Worm (Caenorhabditis elegans): ENCODE data around the gene C54C6.5.

The C54C6.5 gene

DNA sequence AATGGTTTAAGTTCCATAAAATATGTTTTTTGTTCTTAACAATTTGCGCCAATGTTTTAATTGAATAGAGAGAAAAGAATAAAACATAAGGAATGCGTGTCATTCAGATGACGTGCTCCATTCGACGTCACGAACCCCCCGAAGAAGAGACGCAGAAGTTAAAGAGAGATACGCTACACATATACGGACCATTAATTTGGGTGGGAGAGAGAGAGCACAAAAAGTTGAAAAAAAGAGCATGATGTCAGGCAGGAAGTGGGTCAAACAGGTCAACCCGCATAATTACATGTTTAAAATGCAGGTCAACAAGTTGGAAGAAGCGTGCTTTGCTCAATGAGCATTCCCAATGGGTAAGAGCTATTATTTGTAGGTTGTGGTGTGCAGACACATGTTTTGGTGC is 10.6 kb upstream of the C54C6.5 start:
- TF ChIP-seq lin-39 (tag; optimal IDR thresholded peaks at IDR 0.05) (peak; percentile 21), ceh-9 (tag; optimal IDR thresholded peaks at IDR 0.05) (no peak), egl-27 (tag; optimal IDR thresholded peaks at IDR 0.05) (no peak), fkh-2 (tag; optimal IDR thresholded peaks at IDR 0.05) (peak; percentile 60), lin-15B (tag; optimal IDR thresholded peaks at IDR 0.05) (no peak), nfya-1 (tag; optimal IDR thresholded peaks at IDR 0.05; ENCODE audit: insufficient read depth) (peak; percentile 28), elt-3 (tag; optimal IDR thresholded peaks at IDR 0.05) (no peak), tbx-2 (tag; optimal IDR thresholded peaks at IDR 0.05) (peak; percentile 41)

DNA sequence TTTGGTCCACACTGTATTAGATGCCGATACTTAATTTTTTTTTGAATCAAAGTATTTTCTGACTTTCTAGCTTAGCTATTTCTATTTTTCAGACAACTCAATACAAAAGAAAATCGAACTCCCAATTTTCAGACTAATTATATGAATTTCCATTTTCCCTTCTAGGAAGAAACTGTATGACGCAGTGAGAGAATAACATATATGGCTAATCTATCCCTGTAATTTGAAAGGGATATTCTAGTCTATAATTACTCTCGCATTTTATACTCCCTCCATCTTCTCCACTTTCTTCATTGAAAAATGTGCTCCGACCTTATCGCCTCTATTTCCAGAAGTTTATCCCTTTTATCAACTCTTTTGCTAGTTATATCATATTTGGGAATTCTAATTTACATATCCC is 3.7 kb upstream of the C54C6.5 start, which contains the start of gene C54C6.4:
Gene C54C6.4 (plus strand): TSS at position 301 of the 400 bp plus-strand sequence.
- TF ChIP-seq nhr-237 (tag; optimal IDR thresholded peaks at IDR 0.05) (no peak), nhr-28 (tag; optimal IDR thresholded peaks at IDR 0.05) (no peak), mml-1 (tag; optimal IDR thresholded peaks at IDR 0.05) (no peak), nhr-12 (tag; optimal IDR thresholded peaks at IDR 0.05) (no peak), unc-62 (GFP tag; optimal IDR thresholded peaks at IDR 0.05) (no peak), ceh-82 (tag; optimal IDR thresholded peaks at IDR 0.05) (no peak), elt-2 (tag; optimal IDR thresholded peaks at IDR 0.05) (no peak), nhr-77 (tag; optimal IDR thresholded peaks at IDR 0.05) (no peak), ama-1 (optimal IDR thresholded peaks at IDR 0.05) (no peak), fkh-10 (GFP tag; optimal IDR thresholded peaks at IDR 0.05) (no peak), hmg-11 (tag; optimal IDR thresholded peaks at IDR 0.05) (no peak), nhr-43 (tag; optimal IDR thresholded peaks at IDR 0.05; ENCODE audit: poor library complexity, severe bottlenecking) (no peak), nhr-76 (tag; optimal IDR thresholded peaks at IDR 0.05) (no peak), unc-39 (tag; optimal IDR thresholded peaks at IDR 0.05) (no peak), R02D3.7 (tag; optimal IDR thresholded peaks at IDR 0.05) (no peak), lsy-12 (tag; optimal IDR thresholded peaks at IDR 0.05) (no peak)

DNA sequence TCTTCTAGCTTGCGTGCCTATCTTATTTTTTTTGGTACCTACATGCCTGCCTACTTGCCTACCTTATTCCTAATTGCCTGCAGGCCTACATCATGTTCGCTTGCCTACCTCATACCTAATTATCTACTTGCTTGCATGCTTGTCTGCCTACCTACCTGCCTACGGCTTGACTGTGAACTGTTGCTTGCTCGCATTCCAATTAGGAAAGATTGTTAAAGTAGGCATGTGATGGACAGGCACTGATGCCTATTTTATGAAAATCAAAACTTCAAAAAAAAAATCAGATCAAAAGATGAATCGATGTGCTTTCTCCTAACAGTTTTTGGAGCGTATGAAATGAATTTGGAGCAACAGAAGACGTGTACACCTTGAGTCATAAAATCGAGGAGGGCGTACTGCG is 714 bp upstream of the C54C6.5 start:
- TF ChIP-seq snpc-4 (tag; optimal IDR thresholded peaks at IDR 0.05) (no peak), elt-3 (tag; optimal IDR thresholded peaks at IDR 0.05) (no peak), ceh-82 (tag; optimal IDR thresholded peaks at IDR 0.05) (no peak), ztf-11 (tag; optimal IDR thresholded peaks at IDR 0.05) (no peak), fkh-10 (GFP tag; optimal IDR thresholded peaks at IDR 0.05) (no peak), ztf-4 (tag; optimal IDR thresholded peaks at IDR 0.05) (no peak), hmg-11 (tag; optimal IDR thresholded peaks at IDR 0.05) (no peak), lin-15B (tag; optimal IDR thresholded peaks at IDR 0.05) (no peak), pha-4 (tag; optimal IDR thresholded peaks at IDR 0.05) (no peak), nhr-11 (tag; optimal IDR thresholded peaks at IDR 0.05) (no peak), aly-2 (tag; optimal IDR thresholded peaks at IDR 0.05) (no peak), daf-12 (tag; optimal IDR thresholded peaks at IDR 0.05) (no peak), ceh-9 (tag; optimal IDR thresholded peaks at IDR 0.05) (no peak), pqm-1 (tag; optimal IDR thresholded peaks at IDR 0.05) (no peak), mml-1 (tag; optimal IDR thresholded peaks at IDR 0.05) (no peak), lin-39 (tag; optimal IDR thresholded peaks at IDR 0.05) (no peak), egl-5 (tag; optimal IDR thresholded peaks at IDR 0.05) (no peak), ceh-28 (tag; optimal IDR thresholded peaks at IDR 0.05) (no peak)

DNA sequence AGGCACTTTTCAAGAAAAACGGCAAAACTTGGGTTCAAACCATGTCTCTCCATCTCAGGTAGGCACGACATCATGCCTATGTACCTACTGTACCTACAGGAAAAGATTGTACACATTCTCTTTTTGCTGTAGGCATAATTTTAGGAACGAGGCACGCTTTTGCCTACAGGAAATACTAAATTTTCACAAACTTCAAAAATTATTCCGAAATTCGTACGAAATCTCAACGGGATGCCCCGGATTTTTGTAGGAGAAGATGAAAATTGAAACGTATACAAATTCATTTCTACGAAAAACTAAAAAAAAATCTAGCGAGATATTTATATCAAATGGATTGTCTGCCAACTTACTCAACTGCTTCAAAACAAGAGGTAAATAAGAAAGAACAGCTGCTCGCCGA is 1.6 kb downstream of the C54C6.5 start, which contains the start of gene C54C6.11:
Gene C54C6.11 (plus strand): TSS at position 301 of the 400 bp plus-strand sequence.
- TF ChIP-seq nfya-1 (tag; optimal IDR thresholded peaks at IDR 0.05; ENCODE audit: insufficient read depth) (no peak), eor-1 (tag; optimal IDR thresholded peaks at IDR 0.05) (no peak), pqm-1 (tag; optimal IDR thresholded peaks at IDR 0.05) (no peak), R02D3.7 (tag; optimal IDR thresholded peaks at IDR 0.05) (no peak), fkh-10 (GFP tag; optimal IDR thresholded peaks at IDR 0.05) (no peak), fos-1 (tag; optimal IDR thresholded peaks at IDR 0.05) (no peak), lin-15B (tag; optimal IDR thresholded peaks at IDR 0.05) (no peak), ceh-82 (tag; optimal IDR thresholded peaks at IDR 0.05) (no peak), hmg-11 (tag; optimal IDR thresholded peaks at IDR 0.05) (no peak), nhr-77 (tag; optimal IDR thresholded peaks at IDR 0.05) (no peak), nhr-23 (tag; optimal IDR thresholded peaks at IDR 0.05) (no peak), unc-62 (GFP tag; optimal IDR thresholded peaks at IDR 0.05) (no peak), zag-1 (tag; optimal IDR thresholded peaks at IDR 0.05) (no peak), tbx-2 (tag; optimal IDR thresholded peaks at IDR 0.05) (no peak), elt-2 (tag; optimal IDR thresholded peaks at IDR 0.05) (no peak), mdl-1 (tag; optimal IDR thresholded peaks at IDR 0.05) (no peak), nhr-76 (tag; optimal IDR thresholded peaks at IDR 0.05) (no peak), ZK546.5 (tag; optimal IDR thresholded peaks at IDR 0.05) (no peak), ceh-28 (tag; optimal IDR thresholded peaks at IDR 0.05) (no peak), aly-2 (tag; optimal IDR thresholded peaks at IDR 0.05) (no peak)

Data from whole organism, L3 larva.